Worm (Caenorhabditis elegans) whole organism, young adult: Measurements from ENCODE around the gene tos-1.

Experiments
- C06A6.2 ChIP-seq: fragments of 200-800 bp; sonication (Bioruptor generic); conservative IDR thresholded peaks from 2 replicates; pipeline ENCODE4 v1.3.6; 2022; ENCODE audit warnings: missing genetic modification characterization, missing compliant biosample characterization
- F37B4.10 ChIP-seq: fragments of 200-800 bp; sonication (Bioruptor generic); IDR thresholded peaks from 2 replicates; pipeline ENCODE4 v1.3.6; 2022; ENCODE audit warnings: missing genetic modification characterization, missing compliant biosample characterization
- F39B2.1 ChIP-seq: fragments of 200-800 bp; sonication (Bioruptor generic); IDR thresholded peaks from 2 replicates; pipeline ENCODE4 v1.3.6; 2022; ENCODE audit warnings: missing genetic modification reagents, missing genetic modification characterization, missing compliant biosample characterization
- F52B5.7 ChIP-seq: sonication (generic microtip); optimal IDR thresholded peaks from 2 replicates; lab custom pipeline; 2016; ENCODE audit warnings: mild to moderate bottlenecking, missing genetic modification characterization, missing compliant biosample characterization
- K12H6.12 ChIP-seq: fragments of 200-800 bp; sonication (Bioruptor generic); optimal IDR thresholded peaks from 2 replicates; lab custom pipeline; 2018; ENCODE audit warnings: mild to moderate bottlenecking, missing genetic modification characterization, missing compliant biosample characterization
- Y53G8AR.9 ChIP-seq: fragments of 200-800 bp; sonication (Bioruptor generic); conservative IDR thresholded peaks from 2 replicates; pipeline ENCODE4 v1.3.6; 2022; ENCODE audit warnings: missing genetic modification reagents, missing genetic modification characterization, missing compliant biosample characterization
- Y79H2A.3 ChIP-seq: fragments of 200-800 bp; sonication (Bioruptor generic); conservative IDR thresholded peaks from 2 replicates; pipeline ENCODE4 v1.3.6; 2022; ENCODE audit warnings: missing genetic modification reagents, missing genetic modification characterization, missing compliant biosample characterization
- akir-1 ChIP-seq: fragments of 200-800 bp; sonication (Bioruptor generic); optimal IDR thresholded peaks from 2 replicates; lab custom pipeline; 2018; ENCODE audit warnings: mild to moderate bottlenecking, missing genetic modification characterization, moderate library complexity, missing compliant biosample characterization
- ama-1 ChIP-seq, 3 experiments: fragments of 150-350 bp in 1 of 3; sonication (generic microtip) in 2 of 3; optimal IDR thresholded peaks; 2 replicates each; lab custom pipeline; 2014 to 2018; ENCODE audit warnings: missing biosample characterization in 2 of 3, missing genetic modification characterization in 2 of 3, missing genetic modification reagents in 2 of 3
- bed-2 ChIP-seq: fragments of 200-800 bp; sonication (Bioruptor generic); IDR thresholded peaks from 2 replicates; pipeline ENCODE4 v1.3.6; 2022; ENCODE audit warnings: missing genetic modification reagents, missing genetic modification characterization, missing compliant biosample characterization
- cebp-2 ChIP-seq: fragments of 200-800 bp; sonication (Bioruptor generic); IDR thresholded peaks from 2 replicates; pipeline ENCODE4 v1.3.6; 2022; ENCODE audit warnings: missing genetic modification characterization, missing compliant biosample characterization
- ceh-100 ChIP-seq: fragments of 200-800 bp; sonication (Bioruptor generic); IDR thresholded peaks from 2 replicates; pipeline ENCODE4 v1.3.6; 2022; ENCODE audit warnings: missing genetic modification reagents, missing genetic modification characterization, missing compliant biosample characterization
- ceh-40 ChIP-seq: fragments of 200-800 bp; sonication (Bioruptor generic); IDR thresholded peaks from 2 replicates; pipeline ENCODE4 v1.3.6; 2022; ENCODE audit warnings: missing genetic modification characterization, missing compliant biosample characterization
- ceh-91 ChIP-seq: fragments of 200-800 bp; sonication (Bioruptor generic); IDR thresholded peaks from 2 replicates; pipeline ENCODE4 v1.3.6; 2022; ENCODE audit warnings: missing genetic modification reagents, missing genetic modification characterization, missing compliant biosample characterization
- dox-1 ChIP-seq: fragments of 200-800 bp; sonication (Bioruptor generic); IDR thresholded peaks from 2 replicates; pipeline ENCODE4 v1.3.6; 2022; ENCODE audit warnings: missing genetic modification reagents, missing genetic modification characterization, missing compliant biosample characterization
- dpff-1 ChIP-seq: sonication (generic microtip); optimal IDR thresholded peaks from 2 replicates; lab custom pipeline; 2017; ENCODE audit warnings: mild to moderate bottlenecking, missing genetic modification characterization, missing compliant biosample characterization
- efl-1 ChIP-seq: fragments of 150-350 bp; optimal IDR thresholded peaks from 2 replicates; lab custom pipeline; 2014; ENCODE audit warnings: missing biosample characterization, missing genetic modification reagents, missing genetic modification characterization
- egl-44 ChIP-seq: fragments of 200-800 bp; sonication (Bioruptor generic); IDR thresholded peaks from 2 replicates; pipeline ENCODE4 v1.3.6; 2022; ENCODE audit warnings: missing genetic modification reagents, missing genetic modification characterization, missing compliant biosample characterization
- egrh-3 ChIP-seq: fragments of 200-800 bp; sonication (Bioruptor generic); IDR thresholded peaks from 2 replicates; pipeline ENCODE4 v1.3.6; 2022; ENCODE audit warnings: missing genetic modification reagents, missing genetic modification characterization, missing compliant biosample characterization
- fkh-3 ChIP-seq: sonication (generic microtip); optimal IDR thresholded peaks from 2 replicates; lab custom pipeline; 2016; ENCODE audit warnings: mild to moderate bottlenecking, missing genetic modification characterization, missing compliant biosample characterization
- gei-17 ChIP-seq: fragments of 200-800 bp; sonication (Bioruptor generic); optimal IDR thresholded peaks from 2 replicates; lab custom pipeline; 2018; ENCODE audit warnings: mild to moderate bottlenecking, missing genetic modification characterization, missing compliant biosample characterization
- hlh-12 ChIP-seq: sonication (generic microtip); optimal IDR thresholded peaks from 2 replicates; lab custom pipeline; 2016; ENCODE audit warnings: missing genetic modification characterization, missing compliant biosample characterization
- hlh-26 ChIP-seq: fragments of 200-800 bp; sonication (Bioruptor generic); conservative IDR thresholded peaks from 2 replicates; pipeline ENCODE4 v1.3.6; 2022; ENCODE audit warnings: missing genetic modification reagents, missing genetic modification characterization, missing compliant biosample characterization
- hmg-20 ChIP-seq: fragments of 200-800 bp; sonication (Bioruptor generic); IDR thresholded peaks from 2 replicates; pipeline ENCODE4 v1.3.6; 2022; ENCODE audit warnings: missing genetic modification reagents, missing genetic modification characterization, missing compliant biosample characterization
- let-526 ChIP-seq: fragments of 200-800 bp; sonication (Bioruptor generic); IDR thresholded peaks from 2 replicates; pipeline ENCODE4 v1.3.6; 2022; ENCODE audit warnings: missing genetic modification reagents, missing genetic modification characterization, missing compliant biosample characterization
- lin-40 ChIP-seq: sonication (generic microtip); optimal IDR thresholded peaks from 2 replicates; lab custom pipeline; 2016; ENCODE audit warnings: missing genetic modification characterization, mild to moderate bottlenecking, missing compliant biosample characterization, missing genotype, missing genetic modification reagents
- lir-1 ChIP-seq: fragments of 200-800 bp; sonication (Bioruptor generic); conservative IDR thresholded peaks from 2 replicates; pipeline ENCODE4 v1.3.6; 2022; ENCODE audit warnings: missing genetic modification reagents, missing genetic modification characterization, missing compliant biosample characterization
- lsy-27 ChIP-seq: sonication (generic microtip); optimal IDR thresholded peaks from 2 replicates; lab custom pipeline; 2017; ENCODE audit warnings: missing genetic modification characterization, mild to moderate bottlenecking, missing compliant biosample characterization, antibody characterized with exemption, missing genotype, borderline replicate concordance; ENCODE audit not compliant: insufficient read depth
- madf-10 ChIP-seq: sonication (generic microtip); optimal IDR thresholded peaks from 2 replicates; lab custom pipeline; 2016; ENCODE audit warnings: mild to moderate bottlenecking, missing genetic modification characterization, missing compliant biosample characterization
- madf-3 ChIP-seq: fragments of 200-800 bp; sonication (Bioruptor generic); IDR thresholded peaks from 2 replicates; pipeline ENCODE4 v1.3.6; 2022; ENCODE audit warnings: missing genetic modification reagents, missing genetic modification characterization, missing compliant biosample characterization
- madf-6 ChIP-seq: fragments of 200-800 bp; sonication (Bioruptor generic); IDR thresholded peaks from 2 replicates; pipeline ENCODE4 v1.3.6; 2022; ENCODE audit warnings: missing genetic modification reagents, missing genetic modification characterization, missing compliant biosample characterization
- mcd-1 ChIP-seq: fragments of 200-800 bp; sonication (Bioruptor generic); IDR thresholded peaks from 2 replicates; pipeline ENCODE4 v1.3.6; 2022; ENCODE audit warnings: missing genetic modification reagents, missing genetic modification characterization, missing compliant biosample characterization
- mes-4 ChIP-seq: sonication (generic microtip); optimal IDR thresholded peaks from 2 replicates; lab custom pipeline; 2016; ENCODE audit warnings: missing genotype, missing genetic modification characterization, missing compliant biosample characterization
- mxl-1 ChIP-seq: sonication (generic microtip); optimal IDR thresholded peaks from 2 replicates; lab custom pipeline; 2016; ENCODE audit warnings: missing genetic modification characterization, missing compliant biosample characterization
- nfya-1 ChIP-seq: sonication (generic microtip); optimal IDR thresholded peaks from 2 replicates; lab custom pipeline; 2017; ENCODE audit warnings: antibody characterized with exemption, missing compliant biosample characterization, missing genetic modification characterization, borderline replicate concordance; ENCODE audit not compliant: insufficient read depth
- nhr-120 ChIP-seq: fragments of 200-800 bp; sonication (Bioruptor generic); IDR thresholded peaks from 2 replicates; pipeline ENCODE4 v1.3.6; 2022; ENCODE audit warnings: missing genetic modification characterization, missing compliant biosample characterization
- nhr-80 ChIP-seq: sonication (generic microtip); optimal IDR thresholded peaks from 2 replicates; lab custom pipeline; 2016; ENCODE audit warnings: missing genetic modification characterization, missing compliant biosample characterization
- pha-4 ChIP-seq: fragments of 150-350 bp; sonication (generic microtip); optimal IDR thresholded peaks from 2 replicates; lab custom pipeline; 2014; ENCODE audit warnings: missing biosample characterization, missing genetic modification reagents, missing genetic modification characterization
- rcor-1 ChIP-seq: fragments of 200-800 bp; sonication (Bioruptor generic); IDR thresholded peaks from 2 replicates; pipeline ENCODE4 v1.3.6; 2022; ENCODE audit warnings: missing genetic modification reagents, missing genetic modification characterization, missing compliant biosample characterization
- repo-1 ChIP-seq: sonication (generic microtip); optimal IDR thresholded peaks from 2 replicates; lab custom pipeline; 2017; ENCODE audit warnings: mild to moderate bottlenecking, missing genetic modification characterization, missing compliant biosample characterization
- rpc-1 ChIP-seq, 2 experiments: fragments of 150-350 bp in 1 of 2; sonication (generic microtip) in 1 of 2; optimal IDR thresholded peaks; 2 replicates each; lab custom pipeline; 2014 to 2018; ENCODE audit warnings: missing biosample characterization in 1 of 2, missing genetic modification characterization in 1 of 2, missing genetic modification reagents in 1 of 2, missing genotype in 1 of 2
- snpc-1.3 ChIP-seq: sonication (generic microtip); optimal IDR thresholded peaks from 2 replicates; lab custom pipeline; 2017; ENCODE audit warnings: missing genetic modification characterization, mild to moderate bottlenecking, missing compliant biosample characterization, antibody characterized with exemption, moderate library complexity, missing genotype, missing genetic modification reagents; ENCODE audit not compliant: insufficient read depth
- sptf-2 ChIP-seq: fragments of 200-800 bp; sonication (Bioruptor generic); optimal IDR thresholded peaks from 2 replicates; lab custom pipeline; 2018; ENCODE audit warnings: mild to moderate bottlenecking, missing genetic modification characterization, missing compliant biosample characterization
- tbx-9 ChIP-seq: sonication (generic microtip); optimal IDR thresholded peaks from 2 replicates; lab custom pipeline; 2016; ENCODE audit warnings: borderline replicate concordance, missing genetic modification characterization, inconsistent platforms, missing compliant biosample characterization
- ztf-26 ChIP-seq: sonication (generic microtip); optimal IDR thresholded peaks from 2 replicates; lab custom pipeline; 2017; ENCODE audit warnings: missing genetic modification characterization, missing compliant biosample characterization
- ztf-28 ChIP-seq: fragments of 200-800 bp; sonication (Bioruptor generic); IDR thresholded peaks from 2 replicates; pipeline ENCODE4 v1.3.6; 2022; ENCODE audit warnings: missing genetic modification reagents, missing genetic modification characterization, missing compliant biosample characterization
- ztf-3 ChIP-seq: fragments of 200-800 bp; sonication (Bioruptor generic); optimal IDR thresholded peaks from 2 replicates; lab custom pipeline; 2018; ENCODE audit warnings: mild to moderate bottlenecking, missing genetic modification characterization, missing compliant biosample characterization

The tos-1 gene

DNA sequence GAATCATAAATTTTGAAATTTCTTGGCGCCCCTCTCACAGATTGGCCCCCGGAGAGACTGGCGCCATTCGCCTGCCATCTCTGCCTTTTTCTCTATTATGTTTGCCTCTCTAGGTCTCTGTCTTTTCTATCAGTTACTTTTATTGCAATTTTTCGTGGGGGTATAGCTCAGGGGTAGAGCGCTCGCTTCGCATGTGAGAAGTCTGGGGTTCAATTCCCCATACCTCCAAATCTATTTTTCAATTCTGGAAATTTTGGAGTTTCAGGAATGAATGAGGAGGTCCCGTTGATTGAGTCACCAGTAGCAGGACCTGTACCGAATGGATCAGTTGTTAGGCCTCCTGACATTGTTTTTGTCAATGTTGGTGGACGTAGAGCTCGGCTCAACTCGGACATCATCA lies 26.0 kb downstream of the tos-1 start, which contains the start of gene kvs-3 (continued):
- TF ChIP-seq ama-1 (optimal IDR thresholded peaks at IDR 0.05; lab: Kevin White, UChicago) (no peak), ama-1 (GFP tag; optimal IDR thresholded peaks at IDR 0.05; lab: Kevin White, UChicago) (peak; percentile 67 to 68), hlh-12 (peak; percentile 50), let-526 (GFP tag; lab: Robert Waterston, UW) (no peak), ztf-26 (tag; lab: Kevin White, UChicago) (peak; percentile 70), Y53G8AR.9 (GFP tag; lab: Robert Waterston, UW) (peak; percentile 83), fkh-3 (tag; lab: Kevin White, UChicago) (peak; percentile 85), F52B5.7 (tag; lab: Kevin White, UChicago) (no peak), F39B2.1 (GFP tag; lab: Robert Waterston, UW) (peak; percentile 90; the same call in 1 of the 2 replicates), tbx-9 (tag; lab: Kevin White, UChicago) (peak; percentile 19), mes-4 (peak; percentile 66), ztf-28 (GFP tag; lab: Robert Waterston, UW) (peak; percentile 92), sptf-2 (GFP tag; lab: Kevin White, UChicago) (peak; percentile 92), snpc-1.3 (tag; lab: Kevin White, UChicago) (peak; percentile 87), nfya-1 (tag; lab: Kevin White, UChicago) (no peak), cebp-2 (0 out of 2 replicates have a peak, but pooled peaks have one; percentile 76), egl-44 (GFP tag; lab: Robert Waterston, UW) (peak; percentile 79; the same call in 1 of the 2 replicates), dpff-1 (tag; lab: Kevin White, UChicago) (peak; percentile 44), bed-2 (GFP tag; lab: Robert Waterston, UW) (0 out of 2 replicates have a peak, but pooled peaks have one; percentile 40), Y79H2A.3 (GFP tag; lab: Robert Waterston, UW) (peak; percentile 69; the same call in 1 of the 2 replicates), lin-40 (tag; lab: Kevin White, UChicago) (peak; percentile 65), F37B4.10 (GFP tag; lab: Robert Waterston, UW) (no peak), ceh-40 (GFP tag; lab: Robert Waterston, UW) (peak; percentile 90), pha-4 (no peak), madf-10 (tag; lab: Kevin White, UChicago) (peak; percentile 80), rcor-1 (GFP tag; lab: Robert Waterston, UW) (peak; percentile 84), rpc-1 (optimal IDR thresholded peaks at IDR 0.05; lab: Kevin White, UChicago) (peak; percentile 85), rpc-1 (tag; optimal IDR thresholded peaks at IDR 0.05; lab: Kevin White, UChicago) (peak; percentile 94), mcd-1 (GFP tag; lab: Robert Waterston, UW) (no peak; the same call in 1 of the 2 replicates), akir-1 (no peak), C06A6.2 (peak; percentile 63), egrh-3 (GFP tag; lab: Robert Waterston, UW) (peak; percentile 44; the same call in 1 of the 2 replicates), ztf-3 (GFP tag; lab: Kevin White, UChicago) (peak; percentile 56), madf-3 (GFP tag; lab: Robert Waterston, UW) (peak; percentile 78), dox-1 (GFP tag; lab: Robert Waterston, UW) (no peak; the same call in 1 of the 2 replicates), ceh-100 (GFP tag; lab: Robert Waterston, UW) (peak; percentile 63), mxl-1 (tag; lab: Kevin White, UChicago) (peak; percentile 73), repo-1 (peak; percentile 82), efl-1 (GFP tag; lab: Kevin White, UChicago) (peak; percentile 3), madf-6 (GFP tag; lab: Robert Waterston, UW) (no peak; the same call in 1 of the 2 replicates), lsy-27 (tag; lab: Kevin White, UChicago) (peak; percentile 34), gei-17 (GFP tag; lab: Kevin White, UChicago) (no peak), nhr-80 (tag; lab: Kevin White, UChicago) (no peak), hmg-20 (0 out of 2 replicates have a peak, but pooled peaks have one; percentile 39), lir-1 (GFP tag; lab: Robert Waterston, UW) (0 out of 2 replicates have a peak, but pooled peaks have one; percentile 48), K12H6.12 (peak; percentile 78), hlh-26 (GFP tag; lab: Robert Waterston, UW) (no peak), nhr-120 (GFP tag; lab: Robert Waterston, UW) (peak; percentile 92; the same call in 1 of the 2 replicates), ceh-91 (GFP tag; lab: Robert Waterston, UW) (peak; percentile 40; the same call in 1 of the 2 replicates)
